Worm (Caenorhabditis elegans) whole organism, young adult: ENCODE data around the gene nse-4.
A peak's percentile ranks its signal among the peaks of the same experiment; 100 is the strongest.

ENCODE experiments used
- C06A6.2 ChIP-seq: fragments of 200-800 bp; sonication (Bioruptor generic); conservative IDR thresholded peaks from 2 replicates; pipeline ENCODE4 v1.3.6; 2022; ENCODE audit warnings: missing genetic modification characterization, missing compliant biosample characterization
- C17E4.6 ChIP-seq: fragments of 200-800 bp; sonication (Bioruptor generic); IDR thresholded peaks from 2 replicates; pipeline ENCODE4 v1.3.6; 2022; ENCODE audit warnings: missing genetic modification reagents, missing genetic modification characterization, missing compliant biosample characterization
- D2030.7 ChIP-seq: fragments of 200-800 bp; sonication (Bioruptor generic); IDR thresholded peaks from 2 replicates; pipeline ENCODE4 v1.3.6; 2022; ENCODE audit warnings: missing genetic modification reagents, missing genetic modification characterization, missing compliant biosample characterization
- F22D6.2 ChIP-seq: sonication (generic microtip); optimal IDR thresholded peaks from 2 replicates; lab custom pipeline; 2016; ENCODE audit warnings: mild to moderate bottlenecking, missing genetic modification characterization, missing compliant biosample characterization
- F33H1.4 ChIP-seq: fragments of 200-800 bp; sonication (Bioruptor generic); IDR thresholded peaks from 2 replicates; pipeline ENCODE4 v1.3.6; 2022; ENCODE audit warnings: missing genetic modification reagents, missing genetic modification characterization, missing compliant biosample characterization
- F39B2.1 ChIP-seq: fragments of 200-800 bp; sonication (Bioruptor generic); IDR thresholded peaks from 2 replicates; pipeline ENCODE4 v1.3.6; 2022; ENCODE audit warnings: missing genetic modification reagents, missing genetic modification characterization, missing compliant biosample characterization
- F49E8.2 ChIP-seq: sonication (generic microtip); optimal IDR thresholded peaks from 3 replicates; lab custom pipeline; 2017; ENCODE audit warnings: missing genetic modification characterization, mild to moderate bottlenecking, missing compliant biosample characterization, antibody characterized with exemption, moderate library complexity; ENCODE audit not compliant: insufficient read depth
- F52B5.7 ChIP-seq: sonication (generic microtip); optimal IDR thresholded peaks from 2 replicates; lab custom pipeline; 2016; ENCODE audit warnings: mild to moderate bottlenecking, missing genetic modification characterization, missing compliant biosample characterization
- F55B11.4 ChIP-seq: sonication (generic microtip); optimal IDR thresholded peaks from 2 replicates; lab custom pipeline; 2016; ENCODE audit warnings: missing compliant biosample characterization, missing genetic modification characterization, borderline replicate concordance; ENCODE audit not compliant: insufficient read depth
- F57A8.1 ChIP-seq: fragments of 200-800 bp; sonication (Bioruptor generic); optimal IDR thresholded peaks from 2 replicates; lab custom pipeline; 2018; ENCODE audit warnings: mild to moderate bottlenecking, missing genetic modification characterization, moderate library complexity, missing compliant biosample characterization
- T07F8.4 ChIP-seq: sonication (generic microtip); optimal IDR thresholded peaks from 2 replicates; lab custom pipeline; 2016; ENCODE audit warnings: mild to moderate bottlenecking, missing genetic modification characterization, moderate library complexity, missing compliant biosample characterization
- T26A5.8 ChIP-seq: sonication (generic microtip); optimal IDR thresholded peaks from 2 replicates; lab custom pipeline; 2016; ENCODE audit warnings: missing genetic modification characterization, missing compliant biosample characterization
- Y53F4B.3 ChIP-seq: fragments of 200-800 bp; sonication (Bioruptor generic); IDR thresholded peaks from 2 replicates; pipeline ENCODE4 v1.3.6; 2022; ENCODE audit warnings: missing genetic modification reagents, missing genetic modification characterization, missing compliant biosample characterization
- Y53G8AR.9 ChIP-seq: fragments of 200-800 bp; sonication (Bioruptor generic); conservative IDR thresholded peaks from 2 replicates; pipeline ENCODE4 v1.3.6; 2022; ENCODE audit warnings: missing genetic modification reagents, missing genetic modification characterization, missing compliant biosample characterization
- Y95B8A.8 ChIP-seq: fragments of 200-800 bp; sonication (Bioruptor generic); IDR thresholded peaks from 2 replicates; pipeline ENCODE4 v1.3.6; 2022; ENCODE audit warnings: missing genetic modification reagents, missing genetic modification characterization, missing compliant biosample characterization
- athp-1 ChIP-seq: sonication (generic microtip); optimal IDR thresholded peaks from 2 replicates; lab custom pipeline; 2017; ENCODE audit warnings: mild to moderate bottlenecking, missing genetic modification characterization, missing compliant biosample characterization
- attf-3 ChIP-seq: fragments of 200-800 bp; sonication (Bioruptor generic); conservative IDR thresholded peaks from 2 replicates; pipeline ENCODE4 v1.3.6; 2022; ENCODE audit warnings: missing genetic modification reagents, missing genetic modification characterization, missing compliant biosample characterization
- attf-6 ChIP-seq: fragments of 200-800 bp; sonication (Bioruptor generic); IDR thresholded peaks from 2 replicates; pipeline ENCODE4 v1.3.6; 2022; ENCODE audit warnings: missing genetic modification reagents, missing genetic modification characterization, missing compliant biosample characterization
- bed-1 ChIP-seq: fragments of 200-800 bp; sonication (Bioruptor generic); IDR thresholded peaks from 2 replicates; pipeline ENCODE4 v1.3.6; 2022; ENCODE audit warnings: missing genetic modification reagents, missing genetic modification characterization, missing compliant biosample characterization
- ceh-100 ChIP-seq: fragments of 200-800 bp; sonication (Bioruptor generic); IDR thresholded peaks from 2 replicates; pipeline ENCODE4 v1.3.6; 2022; ENCODE audit warnings: missing genetic modification reagents, missing genetic modification characterization, missing compliant biosample characterization
- chd-7 ChIP-seq: sonication (generic microtip); optimal IDR thresholded peaks from 2 replicates; lab custom pipeline; 2016; ENCODE audit warnings: mild to moderate bottlenecking, missing genetic modification characterization, moderate library complexity, missing compliant biosample characterization
- dpl-1 ChIP-seq: fragments of 150-350 bp; optimal IDR thresholded peaks from 2 replicates; lab custom pipeline; 2014; ENCODE audit warnings: missing biosample characterization, missing genetic modification reagents, missing genetic modification characterization
- efl-1 ChIP-seq: fragments of 150-350 bp; optimal IDR thresholded peaks from 2 replicates; lab custom pipeline; 2014; ENCODE audit warnings: missing biosample characterization, missing genetic modification reagents, missing genetic modification characterization
- ekl-4 ChIP-seq: fragments of 200-800 bp; sonication (Bioruptor generic); IDR thresholded peaks from 2 replicates; pipeline ENCODE4 v1.3.6; 2022; ENCODE audit warnings: missing genetic modification reagents, missing genetic modification characterization, missing compliant biosample characterization
- ets-4 ChIP-seq: fragments of 200-800 bp; sonication (Bioruptor generic); optimal IDR thresholded peaks from 2 replicates; lab custom pipeline; 2018; ENCODE audit warnings: mild to moderate bottlenecking, missing genetic modification characterization, missing compliant biosample characterization
- fkh-3 ChIP-seq: sonication (generic microtip); optimal IDR thresholded peaks from 2 replicates; lab custom pipeline; 2016; ENCODE audit warnings: mild to moderate bottlenecking, missing genetic modification characterization, missing compliant biosample characterization
- gei-17 ChIP-seq: fragments of 200-800 bp; sonication (Bioruptor generic); optimal IDR thresholded peaks from 2 replicates; lab custom pipeline; 2018; ENCODE audit warnings: mild to moderate bottlenecking, missing genetic modification characterization, missing compliant biosample characterization
- him-1 ChIP-seq: sonication (generic microtip); optimal IDR thresholded peaks from 2 replicates; lab custom pipeline; 2016; ENCODE audit warnings: missing genotype, missing genetic modification reagents, missing genetic modification characterization, missing compliant biosample characterization
- hlh-12 ChIP-seq: sonication (generic microtip); optimal IDR thresholded peaks from 2 replicates; lab custom pipeline; 2016; ENCODE audit warnings: missing genetic modification characterization, missing compliant biosample characterization
- hmg-20 ChIP-seq: fragments of 200-800 bp; sonication (Bioruptor generic); IDR thresholded peaks from 2 replicates; pipeline ENCODE4 v1.3.6; 2022; ENCODE audit warnings: missing genetic modification reagents, missing genetic modification characterization, missing compliant biosample characterization
- hrde-1 ChIP-seq: sonication (generic microtip); optimal IDR thresholded peaks from 2 replicates; lab custom pipeline; 2016; ENCODE audit warnings: missing genetic modification characterization, mild to moderate bottlenecking, missing compliant biosample characterization, moderate library complexity, missing genotype, missing genetic modification reagents, borderline replicate concordance
- lin-40 ChIP-seq: sonication (generic microtip); optimal IDR thresholded peaks from 2 replicates; lab custom pipeline; 2016; ENCODE audit warnings: missing genetic modification characterization, mild to moderate bottlenecking, missing compliant biosample characterization, missing genotype, missing genetic modification reagents
- lir-1 ChIP-seq: fragments of 200-800 bp; sonication (Bioruptor generic); conservative IDR thresholded peaks from 2 replicates; pipeline ENCODE4 v1.3.6; 2022; ENCODE audit warnings: missing genetic modification reagents, missing genetic modification characterization, missing compliant biosample characterization
- madf-10 ChIP-seq: sonication (generic microtip); optimal IDR thresholded peaks from 2 replicates; lab custom pipeline; 2016; ENCODE audit warnings: mild to moderate bottlenecking, missing genetic modification characterization, missing compliant biosample characterization
- madf-6 ChIP-seq: fragments of 200-800 bp; sonication (Bioruptor generic); IDR thresholded peaks from 2 replicates; pipeline ENCODE4 v1.3.6; 2022; ENCODE audit warnings: missing genetic modification reagents, missing genetic modification characterization, missing compliant biosample characterization
- mcd-1 ChIP-seq: fragments of 200-800 bp; sonication (Bioruptor generic); IDR thresholded peaks from 2 replicates; pipeline ENCODE4 v1.3.6; 2022; ENCODE audit warnings: missing genetic modification reagents, missing genetic modification characterization, missing compliant biosample characterization
- mel-28 ChIP-seq: sonication (generic microtip); optimal IDR thresholded peaks from 2 replicates; lab custom pipeline; 2016; ENCODE audit warnings: borderline replicate concordance, mild to moderate bottlenecking, missing genetic modification characterization, missing compliant biosample characterization
- mes-4 ChIP-seq: sonication (generic microtip); optimal IDR thresholded peaks from 2 replicates; lab custom pipeline; 2016; ENCODE audit warnings: missing genotype, missing genetic modification characterization, missing compliant biosample characterization
- nhr-120 ChIP-seq: fragments of 200-800 bp; sonication (Bioruptor generic); IDR thresholded peaks from 2 replicates; pipeline ENCODE4 v1.3.6; 2022; ENCODE audit warnings: missing genetic modification characterization, missing compliant biosample characterization
- nhr-90 ChIP-seq: sonication (generic microtip); optimal IDR thresholded peaks from 2 replicates; lab custom pipeline; 2016; ENCODE audit warnings: missing genotype, mild to moderate bottlenecking, missing genetic modification characterization, missing compliant biosample characterization
- pbrm-1 ChIP-seq: fragments of 200-800 bp; sonication (Bioruptor generic); IDR thresholded peaks from 2 replicates; pipeline ENCODE4 v1.3.6; 2022; ENCODE audit warnings: missing genetic modification reagents, missing genetic modification characterization, missing compliant biosample characterization
- pha-4 ChIP-seq: fragments of 150-350 bp; sonication (generic microtip); optimal IDR thresholded peaks from 2 replicates; lab custom pipeline; 2014; ENCODE audit warnings: missing biosample characterization, missing genetic modification reagents, missing genetic modification characterization
- rcor-1 ChIP-seq: fragments of 200-800 bp; sonication (Bioruptor generic); IDR thresholded peaks from 2 replicates; pipeline ENCODE4 v1.3.6; 2022; ENCODE audit warnings: missing genetic modification reagents, missing genetic modification characterization, missing compliant biosample characterization
- sdz-38 ChIP-seq: sonication (generic microtip); optimal IDR thresholded peaks from 2 replicates; lab custom pipeline; 2016; ENCODE audit warnings: missing genotype, missing genetic modification characterization, missing compliant biosample characterization
- sea-2 ChIP-seq: fragments of 200-800 bp; sonication (Bioruptor generic); IDR thresholded peaks from 2 replicates; pipeline ENCODE4 v1.3.6; 2022; ENCODE audit warnings: missing genetic modification characterization, missing compliant biosample characterization
- snpc-1.3 ChIP-seq: sonication (generic microtip); optimal IDR thresholded peaks from 2 replicates; lab custom pipeline; 2017; ENCODE audit warnings: missing genetic modification characterization, mild to moderate bottlenecking, missing compliant biosample characterization, antibody characterized with exemption, moderate library complexity, missing genotype, missing genetic modification reagents; ENCODE audit not compliant: insufficient read depth
- tlf-1 ChIP-seq: fragments of 200-800 bp; sonication (Bioruptor generic); optimal IDR thresholded peaks from 2 replicates; lab custom pipeline; 2018; ENCODE audit warnings: mild to moderate bottlenecking, missing genetic modification characterization, missing compliant biosample characterization
- ztf-26 ChIP-seq: sonication (generic microtip); optimal IDR thresholded peaks from 2 replicates; lab custom pipeline; 2017; ENCODE audit warnings: missing genetic modification characterization, missing compliant biosample characterization
- ztf-28 ChIP-seq: fragments of 200-800 bp; sonication (Bioruptor generic); IDR thresholded peaks from 2 replicates; pipeline ENCODE4 v1.3.6; 2022; ENCODE audit warnings: missing genetic modification reagents, missing genetic modification characterization, missing compliant biosample characterization

The nse-4 gene

ce11 chrIV:11524241-11524692, 43.6 kb downstream of the nse-4 start, which contains the start of gene mep-1 (continued):
- TF ChIP-seq ztf-26 (no peak), F33H1.4 (peak; percentile 35), Y95B8A.8 (GFP tag; lab: Robert Waterston, UW) (no peak), athp-1 (peak; percentile 8), lir-1 (GFP tag; lab: Robert Waterston, UW) (0 out of 2 replicates have a peak, but pooled peaks have one; percentile 54), chd-7 (tag; lab: Kevin White, UChicago) (no peak), T07F8.4 (tag; lab: Kevin White, UChicago) (no peak), attf-6 (GFP tag; lab: Robert Waterston, UW) (no peak), snpc-1.3 (tag; lab: Kevin White, UChicago) (no peak), Y53F4B.3 (no peak), ekl-4 (no peak), C06A6.2 (GFP tag; lab: Robert Waterston, UW) (no peak), pbrm-1 (GFP tag; lab: Robert Waterston, UW) (peak; percentile 19; the same call in 1 of the 2 replicates), hmg-20 (GFP tag; lab: Robert Waterston, UW) (no peak), efl-1 (GFP tag; lab: Kevin White, UChicago) (no peak), ztf-28 (peak; percentile 50; the same call in 1 of the 2 replicates), bed-1 (no peak), rcor-1 (GFP tag; lab: Robert Waterston, UW) (0 out of 2 replicates have a peak, but pooled peaks have one; percentile 23), nhr-120 (GFP tag; lab: Robert Waterston, UW) (no peak), gei-17 (no peak), madf-6 (GFP tag; lab: Robert Waterston, UW) (peak; percentile 39), mes-4 (tag; lab: Kevin White, UChicago) (no peak), mel-28 (tag; lab: Kevin White, UChicago) (no peak), pha-4 (no peak), sea-2 (GFP tag; lab: Robert Waterston, UW) (no peak), attf-3 (GFP tag; lab: Robert Waterston, UW) (peak; percentile 60), dpl-1 (peak; percentile 1), Y53G8AR.9 (GFP tag; lab: Robert Waterston, UW) (no peak), nhr-90 (no peak), ets-4 (no peak), F22D6.2 (no peak), F49E8.2 (no peak), T26A5.8 (tag; lab: Kevin White, UChicago) (no peak), hlh-12 (tag; lab: Kevin White, UChicago) (no peak), fkh-3 (tag; lab: Kevin White, UChicago) (no peak), F57A8.1 (no peak), D2030.7 (GFP tag; lab: Robert Waterston, UW) (no peak), mcd-1 (GFP tag; lab: Robert Waterston, UW) (peak; percentile 63), F39B2.1 (GFP tag; lab: Robert Waterston, UW) (no peak), F55B11.4 (tag; lab: Kevin White, UChicago) (no peak), C17E4.6 (no peak), madf-10 (tag; lab: Kevin White, UChicago) (peak; percentile 68), ceh-100 (GFP tag; lab: Robert Waterston, UW) (0 out of 2 replicates have a peak, but pooled peaks have one; percentile 23), F52B5.7 (tag; lab: Kevin White, UChicago) (peak; percentile 41), tlf-1 (GFP tag; lab: Kevin White, UChicago) (no peak), him-1 (tag; lab: Kevin White, UChicago) (no peak), lin-40 (tag; lab: Kevin White, UChicago) (peak; percentile 14), sdz-38 (tag; lab: Kevin White, UChicago) (no peak), hrde-1 (peak; percentile 11)
